Fruit fly (Drosophila melanogaster): ENCODE measurements around the gene ome.
A peak's percentile ranks its signal among the peaks of the same experiment; 100 is the strongest.

ome gene

DNA sequence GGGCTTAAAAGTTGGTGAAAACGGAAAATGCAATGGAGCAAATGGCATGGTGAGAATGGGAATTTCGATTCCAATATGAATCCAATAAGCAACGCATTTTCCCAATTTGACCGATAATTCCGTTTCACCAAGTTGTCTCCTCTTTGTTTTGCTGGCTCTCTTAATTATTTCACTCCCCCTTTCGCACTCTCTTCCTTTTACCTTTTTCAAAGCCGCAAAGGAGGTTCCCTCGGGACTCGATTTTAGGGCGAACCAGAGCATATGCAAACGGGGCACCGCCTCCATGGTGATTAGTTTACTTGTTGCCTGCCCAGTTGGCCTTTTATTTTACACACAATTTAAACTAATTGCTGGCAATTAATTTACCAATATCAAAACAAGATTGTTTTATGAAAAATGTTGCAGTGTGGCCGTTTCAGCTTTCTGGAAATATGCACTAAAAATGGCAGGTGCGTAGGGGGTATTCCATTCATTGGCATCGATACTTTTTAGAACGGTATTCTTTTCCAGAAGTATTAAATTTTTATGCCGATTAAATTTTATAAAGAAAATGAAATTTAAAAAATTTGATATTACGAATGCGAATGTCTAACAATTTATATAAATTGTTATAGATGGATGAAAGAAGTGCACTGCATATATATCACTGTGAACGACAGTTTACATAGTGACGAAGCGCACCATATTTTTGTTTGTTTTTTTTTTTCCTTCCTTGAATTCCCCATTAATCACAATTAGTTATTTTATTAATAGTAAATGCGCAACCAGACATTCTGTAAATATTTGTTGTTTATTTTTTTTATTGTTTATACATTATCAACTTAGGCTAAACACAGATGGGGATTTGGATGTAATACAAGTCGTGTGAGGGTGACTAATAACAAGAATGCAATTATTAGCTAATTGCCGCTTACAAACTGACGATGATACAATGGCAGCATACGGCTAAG is 103.3 kb downstream of the ome start, which contains the start of gene mop (continued):
- no peak for TF ChIP-seq CG1792 (GFP tag; optimal IDR thresholded peaks at IDR 0.05)
- peak; percentile 44 for TF ChIP-seq Ets97D (GFP tag; optimal IDR thresholded peaks at IDR 0.05)
- peak; percentile 60 for TF ChIP-seq sens (GFP tag)
- TF ChIP-seq Hey (tag; optimal IDR thresholded peaks at IDR 0.05) = no peak
- TF ChIP-seq trh (GFP tag; optimal IDR thresholded peaks at IDR 0.05) = no peak
- no peak for TF ChIP-seq CG15011 (GFP tag; optimal IDR thresholded peaks at IDR 0.05)
- TF ChIP-seq CG6175 (GFP tag; IDR thresholded peaks at IDR 0.05) = no peak
- TF ChIP-seq E2f1 (GFP tag; IDR thresholded peaks at IDR 0.05) = peak; percentile 41
- 0 out of 2 replicates have a peak, but pooled peaks have one; percentile 33 for TF ChIP-seq Rx (GFP tag; IDR thresholded peaks at IDR 0.05)
- TF ChIP-seq Ravus (GFP tag; IDR thresholded peaks at IDR 0.05) = no peak
- TF ChIP-seq fd102C (GFP tag; optimal IDR thresholded peaks at IDR 0.05) = no peak
- no peak for TF ChIP-seq cg (GFP tag; optimal IDR thresholded peaks at IDR 0.05)
- TF ChIP-seq maf-S (GFP tag; optimal IDR thresholded peaks at IDR 0.05) = no peak
- no peak for TF ChIP-seq Mes4 (GFP tag; optimal IDR thresholded peaks at IDR 0.05)
- TF ChIP-seq Awh (GFP tag; IDR thresholded peaks at IDR 0.05) = peak; percentile 43
- TF ChIP-seq esg (GFP tag; conservative IDR thresholded peaks at IDR 0.05) = peak; percentile 59
- peak in 1 of 3 experiments; percentile 62 for TF ChIP-seq Stat92E (GFP tag; optimal IDR thresholded peaks at IDR 0.05)
- no peak for TF ChIP-seq Tbp (GFP tag; optimal IDR thresholded peaks at IDR 0.05)
- TF ChIP-seq psq (GFP tag; optimal IDR thresholded peaks at IDR 0.05) = no peak
- TF ChIP-seq CG12391 (tag; optimal IDR thresholded peaks at IDR 0.05) = peak; percentile 60
- TF ChIP-seq Taf1 (GFP tag; IDR thresholded peaks at IDR 0.05) = no peak
- TF ChIP-seq Atf3 (GFP tag; optimal IDR thresholded peaks at IDR 0.05) = no peak
- TF ChIP-seq CG3281 (GFP tag; optimal IDR thresholded peaks at IDR 0.05) = peak; percentile 43
- no peak for TF ChIP-seq CG6272 (GFP tag; IDR thresholded peaks at IDR 0.05)
- TF ChIP-seq CG15269 (tag; optimal IDR thresholded peaks at IDR 0.05) = no peak
- TF ChIP-seq sqz (GFP tag; optimal IDR thresholded peaks at IDR 0.05) = no peak
- TF ChIP-seq Scr (GFP tag; IDR thresholded peaks at IDR 0.05; ENCODE audit: partially characterized antibody) = peak; percentile 71
- peak; percentile 30; the same call in 1 of the 3 replicates for TF ChIP-seq Aef1 (GFP tag; IDR thresholded peaks at IDR 0.05)
- no peak for TF ChIP-seq corto (GFP tag; optimal IDR thresholded peaks at IDR 0.05)
- TF ChIP-seq wdn (GFP tag; IDR thresholded peaks at IDR 0.05) = peak; percentile 53; the same call in 1 of the 2 replicates
- peak; percentile 58; the same call in 1 of the 2 replicates for TF ChIP-seq CG32772 (GFP tag; IDR thresholded peaks at IDR 0.05)
- TF ChIP-seq jumu (GFP tag; optimal IDR thresholded peaks at IDR 0.05) = peak; percentile 24
- no peak for TF ChIP-seq ATbp (GFP tag; optimal IDR thresholded peaks at IDR 0.05)
- peak; percentile 1 for TF ChIP-seq Hsf (GFP tag; optimal IDR thresholded peaks at IDR 0.05)
- TF ChIP-seq CG11504 (tag; optimal IDR thresholded peaks at IDR 0.05) = no peak
- TF ChIP-seq B-H2 (GFP tag; optimal IDR thresholded peaks at IDR 0.05) = no peak
- no peak for TF ChIP-seq Nf-YB (GFP tag; optimal IDR thresholded peaks at IDR 0.05)
- TF ChIP-seq lab (GFP tag; optimal IDR thresholded peaks at IDR 0.05) = no peak
- TF ChIP-seq gfzf (GFP tag; optimal IDR thresholded peaks at IDR 0.05) = peak; percentile 79
- TF ChIP-seq E2f2 (GFP tag; IDR thresholded peaks at IDR 0.05) = peak; percentile 20; the same call in 1 of the 2 replicates
- peak; percentile 92 to 98 for TF ChIP-seq insv (GFP tag; optimal IDR thresholded peaks at IDR 0.05)
- TF ChIP-seq CG4820 (GFP tag; optimal IDR thresholded peaks at IDR 0.05) = peak; percentile 16
- TF ChIP-seq crol (GFP tag; IDR thresholded peaks at IDR 0.05) = peak; percentile 53
- TF ChIP-seq toy (GFP tag; IDR thresholded peaks at IDR 0.05) = no peak
- TF ChIP-seq ERR (GFP tag; optimal IDR thresholded peaks at IDR 0.05) = no peak
- no peak for TF ChIP-seq Blimp-1 (GFP tag; optimal IDR thresholded peaks at IDR 0.05)
- peak; percentile 2 for TF ChIP-seq cato (GFP tag; optimal IDR thresholded peaks at IDR 0.05; ENCODE audit: borderline replicate concordance)
- no peak for TF ChIP-seq Atf-2 (GFP tag; optimal IDR thresholded peaks at IDR 0.05)
- TF ChIP-seq gsb (GFP tag; IDR thresholded peaks at IDR 0.05) = no peak

Data from whole organism, embryonic.